Fruit fly (Drosophila melanogaster): Measurements from ENCODE around the gene LysP.

Gene LysP

dm6 chr3L:1247627-1248295, 29.3 kb upstream of the LysP start, which contains the start of the genes Psf1 and Sac1 (continued):
- TF ChIP-seq CG9609 (GFP tag; optimal IDR thresholded peaks at IDR 0.05) (peak; percentile 36), CG4424 (GFP tag; optimal IDR thresholded peaks at IDR 0.05) (peak; percentile 44), z (GFP tag; IDR thresholded peaks at IDR 0.05) (no peak), CG17361 (GFP tag; IDR thresholded peaks at IDR 0.05) (peak; percentile 75), lov (optimal IDR thresholded peaks at IDR 0.05) (no peak), lov (GFP tag; IDR thresholded peaks at IDR 0.05) (no peak), NC2α (GFP tag; optimal IDR thresholded peaks at IDR 0.05) (no peak), CG9876 (GFP tag; optimal IDR thresholded peaks at IDR 0.05) (peak; percentile 24), Chrac-16 (GFP tag; optimal IDR thresholded peaks at IDR 0.05) (peak; percentile 51), fd3F (GFP tag; optimal IDR thresholded peaks at IDR 0.05) (no peak), sisA (GFP tag; IDR thresholded peaks at IDR 0.05) (peak; percentile 58), br (optimal IDR thresholded peaks at IDR 0.05) (no peak), zfh2 (GFP tag; optimal IDR thresholded peaks at IDR 0.05) (peak; percentile 67), ac (GFP tag; optimal IDR thresholded peaks at IDR 0.05) (no peak), nerfin-2 (GFP tag; IDR thresholded peaks at IDR 0.05; ENCODE audit: partially characterized antibody) (peak; percentile 74), Lpt (GFP tag; optimal IDR thresholded peaks at IDR 0.05) (no peak), CG5180 (GFP tag; optimal IDR thresholded peaks at IDR 0.05) (no peak), grn (GFP tag; optimal IDR thresholded peaks at IDR 0.05) (no peak), grau (tag; optimal IDR thresholded peaks at IDR 0.05) (peak; percentile 58), HLH54F (GFP tag; optimal IDR thresholded peaks at IDR 0.05) (peak; percentile 65), sd (tag; optimal IDR thresholded peaks at IDR 0.05) (no peak), HLH3B (GFP tag; IDR thresholded peaks at IDR 0.05) (no peak), MESR4 (GFP tag; optimal IDR thresholded peaks at IDR 0.05) (peak; percentile 90), CG11093 (GFP tag; IDR thresholded peaks at IDR 0.05) (no peak), al (GFP tag; IDR thresholded peaks at IDR 0.05) (0 out of 2 replicates have a peak, but pooled peaks have one; percentile 29), h (optimal IDR thresholded peaks at IDR 0.05) (no peak), salm (tag; optimal IDR thresholded peaks at IDR 0.05) (no peak), CG7745 (tag; optimal IDR thresholded peaks at IDR 0.05) (no peak), CG2120 (GFP tag; optimal IDR thresholded peaks at IDR 0.05) (peak; percentile 78), Mad (GFP tag; optimal IDR thresholded peaks at IDR 0.05) (peak; percentile 17), nom (GFP tag; optimal IDR thresholded peaks at IDR 0.05) (no peak), vvl (GFP tag; IDR thresholded peaks at IDR 0.05) (no peak), Dll (GFP tag; IDR thresholded peaks at IDR 0.05; ENCODE audit: partially characterized antibody) (peak; percentile 95), toy (GFP tag; IDR thresholded peaks at IDR 0.05) (no peak), Dek (tag; optimal IDR thresholded peaks at IDR 0.05) (peak; percentile 10), Bteb2 (GFP tag; optimal IDR thresholded peaks at IDR 0.05) (no peak), CG14050 (GFP tag; IDR thresholded peaks at IDR 0.05) (no peak), CG31388 (GFP tag; optimal IDR thresholded peaks at IDR 0.05) (no peak), pho (GFP tag; optimal IDR thresholded peaks at IDR 0.05) (peak; percentile 57), CG8765 (GFP tag; IDR thresholded peaks at IDR 0.05) (0 out of 2 replicates have a peak, but pooled peaks have one; percentile 36), Opbp (GFP tag; IDR thresholded peaks at IDR 0.05; ENCODE audit: partially characterized antibody) (peak; percentile 73), CG18599 (GFP tag; optimal IDR thresholded peaks at IDR 0.05) (no peak), nmo (GFP tag; optimal IDR thresholded peaks at IDR 0.05) (peak; percentile 80), Elba2 (GFP tag; optimal IDR thresholded peaks at IDR 0.05) (no peak), eyg (GFP tag; optimal IDR thresholded peaks at IDR 0.05) (peak; percentile 7), Aef1 (GFP tag; IDR thresholded peaks at IDR 0.05) (0 out of 3 replicates have a peak, but pooled peaks have one; percentile 25), hkb (optimal IDR thresholded peaks at IDR 0.05) (peak; percentile 30), hkb (GFP tag; IDR thresholded peaks at IDR 0.05) (no peak), knrl (GFP tag; IDR thresholded peaks at IDR 0.05; ENCODE audit: partially characterized antibody) (peak; percentile 93), ems (GFP tag; optimal IDR thresholded peaks at IDR 0.05) (no peak), gfzf (GFP tag; optimal IDR thresholded peaks at IDR 0.05) (peak; percentile 56), Atf-2 (GFP tag; optimal IDR thresholded peaks at IDR 0.05) (peak; percentile 28)
